Worm (Caenorhabditis elegans): Measurements from ENCODE around the gene C25E10.12.

Gene C25E10.12

ce11 chrV:9078815-9079525, 16.7 kb upstream of the C25E10.12 start (continued):
- TF ChIP-seq alr-1 (tag; optimal IDR thresholded peaks at IDR 0.05) (no peak), elt-1 (tag; optimal IDR thresholded peaks at IDR 0.05) (no peak), lin-11 (tag; optimal IDR thresholded peaks at IDR 0.05) (no peak), blmp-1 (tag; optimal IDR thresholded peaks at IDR 0.05; ENCODE audit: insufficient read depth) (peak; percentile 69), unc-39 (tag; optimal IDR thresholded peaks at IDR 0.05) (no peak), dmd-4 (tag; optimal IDR thresholded peaks at IDR 0.05) (no peak), nhr-77 (tag; optimal IDR thresholded peaks at IDR 0.05) (no peak), nhr-21 (tag; optimal IDR thresholded peaks at IDR 0.05) (peak; percentile 5), elt-3 (tag; optimal IDR thresholded peaks at IDR 0.05) (no peak), sem-4 (tag; optimal IDR thresholded peaks at IDR 0.05) (no peak), ceh-16 (tag; optimal IDR thresholded peaks at IDR 0.05) (no peak), nhr-11 (tag; optimal IDR thresholded peaks at IDR 0.05) (no peak)

- TF ChIP-seq nhr-25 (tag; optimal IDR thresholded peaks at IDR 0.05): peak; percentile 6
- TF ChIP-seq nhr-21 (tag; optimal IDR thresholded peaks at IDR 0.05): no peak
- no peak for TF ChIP-seq unc-39 (tag; optimal IDR thresholded peaks at IDR 0.05)
- no peak for TF ChIP-seq C34F6.9 (tag; optimal IDR thresholded peaks at IDR 0.05)
- TF ChIP-seq ceh-16 (tag; optimal IDR thresholded peaks at IDR 0.05): no peak
- TF ChIP-seq lin-13 (GFP tag; optimal IDR thresholded peaks at IDR 0.05): no peak
These were observed 15.9 kb upstream of the C25E10.12 start for ce11 chrV:9078067-9078581.

DNA sequence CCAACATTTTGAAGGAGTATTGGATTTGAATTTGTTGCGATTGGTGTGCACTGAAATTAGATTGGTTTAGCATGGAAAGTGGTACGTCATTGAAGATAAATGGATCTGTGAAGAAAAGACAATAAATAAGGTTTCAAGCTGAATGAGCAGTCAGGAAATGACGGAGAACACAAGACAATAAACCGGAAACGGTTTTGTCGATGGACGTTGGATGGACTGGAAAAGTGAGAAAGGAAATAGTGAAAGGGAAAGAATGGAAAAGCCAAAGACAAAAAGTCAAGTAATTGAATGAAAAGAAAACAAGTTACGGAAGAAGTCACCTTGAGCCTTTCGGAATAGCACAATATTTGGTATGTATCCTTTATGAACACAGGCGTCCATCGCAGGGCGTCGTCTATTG, 14.0 kb upstream of the C25E10.12 start, which contains the start of gene T27E4.7:
Gene T27E4.7, minus strand, starts transcription at position 50 of the 400 bp plus-strand sequence.
- TF ChIP-seq elt-1 (tag; optimal IDR thresholded peaks at IDR 0.05) (no peak), peb-1 (tag; optimal IDR thresholded peaks at IDR 0.05) (no peak), sma-3 (GFP tag; optimal IDR thresholded peaks at IDR 0.05) (no peak), ztf-1 (GFP tag; conservative IDR thresholded peaks at IDR 0.05) (no peak), ztf-4 (tag; optimal IDR thresholded peaks at IDR 0.05) (no peak), crh-2 (tag; optimal IDR thresholded peaks at IDR 0.05) (no peak), unc-39 (tag; optimal IDR thresholded peaks at IDR 0.05) (no peak), nhr-129 (tag; optimal IDR thresholded peaks at IDR 0.05) (no peak), nhr-77 (tag; optimal IDR thresholded peaks at IDR 0.05) (no peak), mbf-1 (tag; optimal IDR thresholded peaks at IDR 0.05) (no peak), nhr-11 (tag; optimal IDR thresholded peaks at IDR 0.05) (no peak), nhr-25 (tag; optimal IDR thresholded peaks at IDR 0.05) (no peak), lin-13 (GFP tag; optimal IDR thresholded peaks at IDR 0.05) (no peak)

ce11 chrV:9075827-9076226, 13.6 kb upstream of the C25E10.12 start:
- TF ChIP-seq mdl-1 (tag; optimal IDR thresholded peaks at IDR 0.05) (peak; percentile 13 to 17), nhr-10 (tag; optimal IDR thresholded peaks at IDR 0.05) (no peak), ceh-82 (tag; optimal IDR thresholded peaks at IDR 0.05) (no peak), sma-9 (GFP tag; optimal IDR thresholded peaks at IDR 0.05) (peak; percentile 60), sma-9 (tag; optimal IDR thresholded peaks at IDR 0.05) (no peak), sma-3 (GFP tag; optimal IDR thresholded peaks at IDR 0.05) (no peak), skn-1 (tag; optimal IDR thresholded peaks at IDR 0.05) (no peak), F13H6.1 (tag; optimal IDR thresholded peaks at IDR 0.05) (peak; percentile 38), elt-1 (tag; optimal IDR thresholded peaks at IDR 0.05) (no peak), ama-1 (optimal IDR thresholded peaks at IDR 0.05) (peak; percentile 24), unc-55 (GFP tag; optimal IDR thresholded peaks at IDR 0.05) (peak; percentile 15), unc-62 (GFP tag; optimal IDR thresholded peaks at IDR 0.05) (no peak), nhr-23 (tag; optimal IDR thresholded peaks at IDR 0.05) (no peak), nhr-12 (tag; optimal IDR thresholded peaks at IDR 0.05) (no peak), mab-5 (tag; optimal IDR thresholded peaks at IDR 0.05) (no peak), nhr-129 (tag; optimal IDR thresholded peaks at IDR 0.05) (peak; percentile 54), snpc-4 (tag; optimal IDR thresholded peaks at IDR 0.05) (no peak), lin-39 (tag; optimal IDR thresholded peaks at IDR 0.05) (no peak), R02D3.7 (tag; optimal IDR thresholded peaks at IDR 0.05) (no peak), crh-2 (tag; optimal IDR thresholded peaks at IDR 0.05) (peak; percentile 2)
